Fruit fly (Drosophila melanogaster) whole organism, embryonic: Measurements from ENCODE around the gene Smu1.

ENCODE experiments used
- Blimp-1 ChIP-seq: fragments of 200-800 bp; sonication (Bioruptor generic); optimal IDR thresholded peaks from 3 replicates; lab custom pipeline; 2018; ENCODE audit warnings: missing biosample characterization, missing genetic modification characterization, mild to moderate bottlenecking, moderate library complexity, missing genetic modification reagents
- CG10267 ChIP-seq: fragments of 200-800 bp; sonication (Bioruptor generic); optimal IDR thresholded peaks from 2 replicates; lab custom pipeline; 2018; ENCODE audit warnings: missing biosample characterization, mild to moderate bottlenecking, missing genetic modification characterization, moderate library complexity
- CG11504 ChIP-seq: fragments of 200-800 bp; sonication (Bioruptor generic); optimal IDR thresholded peaks from 3 replicates; lab custom pipeline; 2019; ENCODE audit warnings: missing biosample characterization, mild to moderate bottlenecking, missing genetic modification characterization, moderate library complexity
- CG1233 ChIP-seq: fragments of 200-800 bp; sonication (Bioruptor generic); optimal IDR thresholded peaks from 4 replicates; lab custom pipeline; 2018; ENCODE audit warnings: missing biosample characterization, mild to moderate bottlenecking, missing genetic modification characterization
- CG16813 ChIP-seq: fragments of 200-800 bp; sonication (Bioruptor generic); IDR thresholded peaks from 3 replicates; pipeline ENCODE4 v1.3.6; 2022; ENCODE audit warnings: missing biosample characterization, missing genetic modification characterization; ENCODE audit not compliant: partially characterized antibody
- CG17186 ChIP-seq: fragments of 200-800 bp; sonication (Bioruptor generic); optimal IDR thresholded peaks from 3 replicates; lab custom pipeline; 2017; ENCODE audit warnings: missing biosample characterization, missing genetic modification reagents, missing genetic modification characterization
- CG17385 ChIP-seq: fragments of 200-800 bp; sonication (Bioruptor generic); optimal IDR thresholded peaks from 3 replicates; lab custom pipeline; 2018; ENCODE audit warnings: missing biosample characterization, mild to moderate bottlenecking, missing genetic modification characterization
- CG17568 ChIP-seq: fragments of 200-800 bp; sonication (Bioruptor generic); optimal IDR thresholded peaks from 2 replicates; lab custom pipeline; 2018; ENCODE audit warnings: missing biosample characterization, mild to moderate bottlenecking, missing genetic modification characterization, moderate library complexity
- CG17829 ChIP-seq: fragments of 200-800 bp; optimal IDR thresholded peaks from 2 replicates; lab custom pipeline; 2019; ENCODE audit warnings: missing biosample characterization, mild to moderate bottlenecking, missing genetic modification characterization, moderate library complexity
- CG1792 ChIP-seq: fragments of 200-800 bp; sonication (Bioruptor generic); optimal IDR thresholded peaks from 2 replicates; lab custom pipeline; 2016; ENCODE audit warnings: missing biosample characterization, missing genetic modification characterization
- CG2889 ChIP-seq: fragments of 200-800 bp; sonication (Bioruptor generic); IDR thresholded peaks from 3 replicates; pipeline ENCODE4 v1.3.6; 2022; ENCODE audit warnings: missing biosample characterization, missing genetic modification characterization
- CG3065 ChIP-seq: fragments of 200-800 bp; sonication (Bioruptor generic); optimal IDR thresholded peaks from 2 replicates; lab custom pipeline; 2016; ENCODE audit warnings: missing biosample characterization, missing genetic modification characterization
- CG32767 ChIP-seq: fragments of 200-800 bp; sonication (Bioruptor generic); IDR thresholded peaks from 2 replicates; pipeline ENCODE4 v1.3.6; 2022; ENCODE audit warnings: missing biosample characterization, missing genetic modification characterization
- CG33557 ChIP-seq: fragments of 200-800 bp; sonication (Bioruptor generic); optimal IDR thresholded peaks from 2 replicates; lab custom pipeline; 2019; ENCODE audit warnings: missing biosample characterization, mild to moderate bottlenecking, missing genetic modification characterization, moderate library complexity
- CG3838 ChIP-seq: fragments of 200-800 bp; sonication (Bioruptor generic); optimal IDR thresholded peaks from 3 replicates; lab custom pipeline; 2016; ENCODE audit warnings: missing biosample characterization, missing genetic modification characterization
- CG4360 ChIP-seq: fragments of 200-800 bp; sonication (Bioruptor generic); IDR thresholded peaks from 2 replicates; pipeline ENCODE4 v1.3.6; 2022; ENCODE audit warnings: missing biosample characterization, missing genetic modification characterization
- CG43689 ChIP-seq: fragments of 200-800 bp; sonication (Bioruptor generic); IDR thresholded peaks from 2 replicates; pipeline ENCODE4 v1.3.6; 2022; ENCODE audit warnings: missing biosample characterization, missing genetic modification characterization
- CG4820 ChIP-seq: fragments of 200-800 bp; sonication (Bioruptor generic); optimal IDR thresholded peaks from 3 replicates; lab custom pipeline; 2016; ENCODE audit warnings: missing biosample characterization, missing genetic modification characterization
- CG5180 ChIP-seq: fragments of 200-800 bp; sonication (Bioruptor generic); optimal IDR thresholded peaks from 3 replicates; lab custom pipeline; 2017; ENCODE audit warnings: missing biosample characterization, missing genetic modification characterization, mild to moderate bottlenecking, moderate library complexity, missing genetic modification reagents
- CG6175 ChIP-seq: fragments of 200-800 bp; sonication (Bioruptor generic); IDR thresholded peaks from 3 replicates; pipeline ENCODE4 v1.3.6; 2022; ENCODE audit warnings: missing biosample characterization, missing genetic modification characterization
- CG9437 ChIP-seq: fragments of 200-800 bp; sonication (Bioruptor generic); optimal IDR thresholded peaks from 2 replicates; lab custom pipeline; 2018; ENCODE audit warnings: missing biosample characterization, mild to moderate bottlenecking, missing genetic modification characterization
- Chrac-16 ChIP-seq: fragments of 200-800 bp; sonication (Bioruptor generic); optimal IDR thresholded peaks from 3 replicates; lab custom pipeline; 2016; ENCODE audit warnings: missing biosample characterization, missing genetic modification characterization
- CkIIα-i1 ChIP-seq: fragments of 200-800 bp; sonication (Bioruptor generic); IDR thresholded peaks from 2 replicates; pipeline ENCODE4 v1.3.6; 2022; ENCODE audit warnings: missing biosample characterization, missing genetic modification characterization
- D19B ChIP-seq: fragments of 200-800 bp; sonication (Bioruptor generic); optimal IDR thresholded peaks from 2 replicates; lab custom pipeline; 2017; ENCODE audit warnings: missing biosample characterization, mild to moderate bottlenecking, missing genetic modification characterization
- Nf-YC ChIP-seq: fragments of 200-800 bp; optimal IDR thresholded peaks from 3 replicates; lab custom pipeline; 2019; ENCODE audit warnings: missing biosample characterization, mild to moderate bottlenecking, missing genetic modification characterization, moderate library complexity
- Oaz ChIP-seq: fragments of 200-800 bp; sonication (Bioruptor generic); IDR thresholded peaks from 2 replicates; pipeline ENCODE4 v1.3.6; 2022; ENCODE audit warnings: missing biosample characterization, missing genetic modification characterization
- Oli ChIP-seq: fragments of 200-800 bp; sonication (Bioruptor generic); optimal IDR thresholded peaks from 2 replicates; lab custom pipeline; 2018; ENCODE audit warnings: missing biosample characterization, mild to moderate bottlenecking, missing genetic modification characterization, moderate library complexity
- PHDP ChIP-seq: fragments of 200-800 bp; sonication (Bioruptor generic); optimal IDR thresholded peaks from 3 replicates; lab custom pipeline; 2018; ENCODE audit warnings: missing biosample characterization, mild to moderate bottlenecking, missing genetic modification characterization, moderate library complexity
- Sox100B ChIP-seq: fragments of 200-800 bp; sonication (Bioruptor generic); optimal IDR thresholded peaks from 3 replicates; lab custom pipeline; 2018; ENCODE audit warnings: missing biosample characterization, mild to moderate bottlenecking, missing genetic modification characterization
- ara ChIP-seq: fragments of 200-800 bp; sonication (Bioruptor generic); IDR thresholded peaks from 2 replicates; pipeline ENCODE4 v1.3.6; 2022; ENCODE audit warnings: missing biosample characterization, missing genetic modification characterization
- bowl ChIP-seq: fragments of 200-800 bp; sonication (Bioruptor generic); IDR thresholded peaks from 2 replicates; pipeline ENCODE4 v1.3.6; 2022; ENCODE audit warnings: missing biosample characterization, missing genetic modification characterization
- btn ChIP-seq: fragments of 200-800 bp; sonication (Bioruptor generic); optimal IDR thresholded peaks from 2 replicates; lab custom pipeline; 2016; ENCODE audit warnings: missing biosample characterization, missing genetic modification characterization
- dpn ChIP-seq, 2 experiments: fragments of 200-800 bp; sonication (Bioruptor generic); optimal IDR thresholded peaks; 3 replicates each; lab custom pipeline; 2016; ENCODE audit warnings: missing biosample characterization in 2 of 2, missing genetic modification characterization in 2 of 2
- fd3F ChIP-seq: fragments of 200-800 bp; sonication (Bioruptor generic); optimal IDR thresholded peaks from 2 replicates; lab custom pipeline; 2018; ENCODE audit warnings: missing biosample characterization, mild to moderate bottlenecking, missing genetic modification characterization, moderate library complexity
- fd64A ChIP-seq: fragments of 200-800 bp; sonication (Bioruptor generic); optimal IDR thresholded peaks from 3 replicates; lab custom pipeline; 2018; ENCODE audit warnings: missing biosample characterization, mild to moderate bottlenecking, missing genetic modification characterization
- fu2 ChIP-seq: fragments of 200-800 bp; sonication (Bioruptor generic); optimal IDR thresholded peaks from 2 replicates; lab custom pipeline; 2016; ENCODE audit warnings: missing biosample characterization, missing genetic modification characterization
- ind ChIP-seq: fragments of 200-800 bp; sonication (Bioruptor generic); optimal IDR thresholded peaks from 3 replicates; lab custom pipeline; 2016; ENCODE audit warnings: missing biosample characterization, missing genetic modification characterization
- jumu ChIP-seq: fragments of 200-800 bp; sonication (Bioruptor generic); optimal IDR thresholded peaks from 3 replicates; lab custom pipeline; 2016; ENCODE audit warnings: missing biosample characterization, missing genetic modification characterization
- kah ChIP-seq: fragments of 200-800 bp; sonication (Bioruptor generic); optimal IDR thresholded peaks from 2 replicates; lab custom pipeline; 2018; ENCODE audit warnings: missing biosample characterization, mild to moderate bottlenecking, missing genetic modification characterization
- kni ChIP-seq: fragments of 200-800 bp; sonication (Bioruptor generic); optimal IDR thresholded peaks from 3 replicates; lab custom pipeline; 2017; ENCODE audit warnings: mild to moderate bottlenecking, missing biosample characterization, missing genetic modification reagents, missing genetic modification characterization
- lilli ChIP-seq: fragments of 200-800 bp; sonication (Bioruptor generic); optimal IDR thresholded peaks from 3 replicates; lab custom pipeline; 2016; ENCODE audit warnings: missing biosample characterization, missing genetic modification characterization
- p53 ChIP-seq: fragments of 200-800 bp; sonication (Bioruptor generic); optimal IDR thresholded peaks from 2 replicates; lab custom pipeline; 2016; ENCODE audit warnings: missing biosample characterization, missing genetic modification characterization
- pho ChIP-seq: fragments of 200-800 bp; sonication (Bioruptor generic); optimal IDR thresholded peaks from 2 replicates; lab custom pipeline; 2016; ENCODE audit warnings: missing biosample characterization, missing genetic modification characterization
- pzg ChIP-seq: fragments of 200-800 bp; sonication (Bioruptor generic); optimal IDR thresholded peaks from 3 replicates; lab custom pipeline; 2018; ENCODE audit warnings: missing biosample characterization, mild to moderate bottlenecking, missing genetic modification characterization, moderate library complexity
- sqz ChIP-seq: fragments of 200-800 bp; sonication (Bioruptor generic); optimal IDR thresholded peaks from 3 replicates; lab custom pipeline; 2018; ENCODE audit warnings: missing biosample characterization, mild to moderate bottlenecking, missing genetic modification characterization
- stc ChIP-seq: fragments of 200-800 bp; sonication (Bioruptor generic); IDR thresholded peaks from 2 replicates; pipeline ENCODE4 v1.3.6; 2022; ENCODE audit warnings: missing biosample characterization, missing genetic modification characterization
- tin ChIP-seq: fragments of 200-800 bp; sonication (Bioruptor generic); optimal IDR thresholded peaks from 3 replicates; lab custom pipeline; 2016; ENCODE audit warnings: missing biosample characterization, missing genetic modification characterization
- zf30C ChIP-seq: fragments of 200-800 bp; sonication (Bioruptor generic); optimal IDR thresholded peaks from 3 replicates; lab custom pipeline; 2018; ENCODE audit warnings: missing biosample characterization, mild to moderate bottlenecking, missing genetic modification characterization

Smu1 gene

DNA sequence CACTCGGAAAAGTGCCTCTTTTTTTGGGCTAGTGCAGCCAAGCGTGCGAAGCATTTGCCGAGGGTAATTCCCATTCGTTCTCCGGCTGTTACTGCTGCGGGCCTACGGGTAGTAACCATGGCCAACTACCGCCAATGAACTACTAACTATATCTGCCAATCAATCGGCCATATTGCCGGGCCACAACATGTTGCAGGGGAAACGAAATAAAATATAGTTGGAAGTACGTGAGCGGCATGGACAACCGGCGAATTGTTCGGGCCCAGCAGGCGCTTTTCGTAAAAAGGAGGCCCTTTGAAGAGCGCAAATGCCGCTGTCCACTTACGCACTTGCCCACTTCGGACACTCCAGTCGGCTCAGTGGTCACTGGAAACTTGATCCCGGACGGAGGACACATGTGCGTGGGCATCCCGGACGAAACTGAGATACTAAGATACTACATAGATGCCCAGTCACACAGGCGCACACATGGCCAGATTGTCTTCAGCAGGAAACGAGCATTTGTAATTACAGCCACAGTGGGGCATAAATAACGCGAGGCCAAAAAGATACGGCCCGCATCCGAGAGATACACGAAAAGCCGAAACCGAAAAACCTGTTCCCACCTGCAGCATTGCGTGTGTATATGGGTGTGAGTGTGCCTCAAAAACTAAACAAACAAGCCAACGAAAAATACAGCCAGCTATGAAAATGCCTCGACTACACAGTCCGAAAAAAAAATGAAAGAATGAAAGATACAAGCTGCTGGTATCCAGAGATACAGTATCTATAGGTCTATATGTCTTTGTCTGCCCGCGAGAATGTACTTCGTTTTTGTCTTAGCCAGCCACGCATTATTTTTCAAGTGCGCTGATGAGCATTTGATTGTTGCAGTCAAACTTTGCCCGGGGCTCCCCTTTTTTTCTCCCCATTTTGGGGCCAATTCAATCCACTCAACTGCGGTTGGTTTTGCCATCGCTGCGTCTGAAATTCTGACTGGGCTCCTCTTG lies 6.6 kb upstream of the Smu1 start (continued):
- TF ChIP-seq CG33557 (GFP tag; lab: Kevin White, UChicago) = no peak
- peak; percentile 19 for TF ChIP-seq kah (GFP tag; lab: Kevin White, UChicago)
- no peak for TF ChIP-seq CG16813 (GFP tag; lab: Robert Waterston, UW)
- TF ChIP-seq D19B (GFP tag; lab: Kevin White, UChicago) = peak; percentile 61
- TF ChIP-seq CG6175 = no peak; the same call in 2 of the 3 replicates
- TF ChIP-seq PHDP (tag; lab: Kevin White, UChicago) = peak; percentile 2
- TF ChIP-seq CG17385 (GFP tag; lab: Kevin White, UChicago) = peak; percentile 22
- TF ChIP-seq fd3F (GFP tag; lab: Kevin White, UChicago) = no peak
- 0 out of 2 replicates have a peak, but pooled peaks have one; percentile 20 for TF ChIP-seq CG4360
- TF ChIP-seq jumu (GFP tag; lab: Kevin White, UChicago) = peak; percentile 20
- no peak for TF ChIP-seq CG1792 (GFP tag; lab: Kevin White, UChicago)
- peak; percentile 70 for TF ChIP-seq zf30C (GFP tag; lab: Kevin White, UChicago)
- peak; percentile 34 for TF ChIP-seq sqz
- peak; percentile 45; the same call in 1 of the 2 replicates for TF ChIP-seq stc
- TF ChIP-seq CG5180 (GFP tag; lab: Kevin White, UChicago) = peak; percentile 90
- no peak for TF ChIP-seq pzg (GFP tag; lab: Kevin White, UChicago)
- no peak for TF ChIP-seq Oli
- TF ChIP-seq CG32767 (GFP tag; lab: Robert Waterston, UW) = no peak
- no peak for TF ChIP-seq Nf-YC (tag; lab: Kevin White, UChicago)
- TF ChIP-seq CG9437 (GFP tag; lab: Kevin White, UChicago) = no peak
- TF ChIP-seq CG3838 (GFP tag; lab: Kevin White, UChicago) = no peak
- no peak for TF ChIP-seq CG43689 (GFP tag; lab: Robert Waterston, UW)
- no peak for TF ChIP-seq CG2889 (GFP tag; lab: Robert Waterston, UW)
- TF ChIP-seq pho = no peak
- no peak for TF ChIP-seq fu2
- no peak for TF ChIP-seq CG17829 (tag; lab: Kevin White, UChicago)
- no peak for TF ChIP-seq Chrac-16
- peak; percentile 75 for TF ChIP-seq kni (GFP tag; lab: Kevin White, UChicago)
- no peak for TF ChIP-seq p53 (GFP tag; lab: Kevin White, UChicago)
- TF ChIP-seq dpn (GFP tag; optimal IDR thresholded peaks at IDR 0.05; lab: Kevin White, UChicago) = peak in 1 of 2 experiments; percentile 15
- TF ChIP-seq CG1233 = no peak
- no peak for TF ChIP-seq CG4820
- TF ChIP-seq CG10267 = peak; percentile 3
- no peak for TF ChIP-seq btn (GFP tag; lab: Kevin White, UChicago)
- TF ChIP-seq CG3065 = no peak
- peak; percentile 37 for TF ChIP-seq Blimp-1 (GFP tag; lab: Kevin White, UChicago)
- TF ChIP-seq fd64A (GFP tag; lab: Kevin White, UChicago) = peak; percentile 38
- TF ChIP-seq Oaz = no peak
- peak; percentile 33 for TF ChIP-seq ind
- peak; percentile 40 for TF ChIP-seq CG17568 (GFP tag; lab: Kevin White, UChicago)
- 0 out of 2 replicates have a peak, but pooled peaks have one; percentile 22 for TF ChIP-seq ara (GFP tag; lab: Robert Waterston, UW)
- TF ChIP-seq Sox100B (GFP tag; lab: Kevin White, UChicago) = peak; percentile 41
- no peak for TF ChIP-seq CkIIα-i1 (GFP tag; lab: Robert Waterston, UW)
- TF ChIP-seq tin (GFP tag; lab: Kevin White, UChicago) = peak; percentile 31
- peak; percentile 40 for TF ChIP-seq CG11504 (tag; lab: Kevin White, UChicago)
- no peak for TF ChIP-seq bowl (GFP tag; lab: Robert Waterston, UW)
- no peak for TF ChIP-seq CG17186
- no peak for TF ChIP-seq lilli
